Worm (Caenorhabditis elegans) whole organism, mixed stage, embryonic: ENCODE measurements around the gene lron-2.

Experiments used
- M03D4.4 ChIP-seq: sonication (generic microtip); optimal IDR thresholded peaks from 2 replicates; lab custom pipeline; 2017; ENCODE audit warnings: mild to moderate bottlenecking, missing genetic modification characterization, missing compliant biosample characterization
- blmp-1 ChIP-seq: fragments of 150-350 bp; optimal IDR thresholded peaks from 2 replicates; lab custom pipeline; 2014; ENCODE audit warnings: missing biosample characterization, missing genetic modification characterization
- ces-1 ChIP-seq: fragments of 150-350 bp; optimal IDR thresholded peaks from 2 replicates; lab custom pipeline; 2014; ENCODE audit warnings: missing biosample characterization, missing genetic modification reagents, missing genetic modification characterization
- cnd-1 ChIP-seq: fragments of 200-800 bp; sonication (Bioruptor generic); optimal IDR thresholded peaks from 2 replicates; lab custom pipeline; 2018; ENCODE audit warnings: mild to moderate bottlenecking, missing genetic modification characterization, missing compliant biosample characterization
- lin-13 ChIP-seq: fragments of 150-350 bp; optimal IDR thresholded peaks from 2 replicates; lab custom pipeline; 2014; ENCODE audit warnings: missing biosample characterization, missing genetic modification characterization
- lsy-2 ChIP-seq: fragments of 150-350 bp; optimal IDR thresholded peaks from 2 replicates; lab custom pipeline; 2014; ENCODE audit warnings: missing biosample characterization, missing genetic modification characterization
- mep-1 ChIP-seq: fragments of 150-350 bp; optimal IDR thresholded peaks from 2 replicates; lab custom pipeline; 2017; ENCODE audit warnings: missing biosample characterization, missing genetic modification reagents, missing genetic modification characterization, inconsistent platforms
- nhr-12 ChIP-seq: fragments of 150-350 bp; optimal IDR thresholded peaks from 2 replicates; lab custom pipeline; 2014; ENCODE audit warnings: missing biosample characterization, missing genetic modification characterization
- nhr-237 ChIP-seq: fragments of 150-350 bp; optimal IDR thresholded peaks from 2 replicates; lab custom pipeline; 2014; ENCODE audit warnings: missing biosample characterization, missing genetic modification characterization
- nhr-28 ChIP-seq: fragments of 150-350 bp; optimal IDR thresholded peaks from 2 replicates; lab custom pipeline; 2014; ENCODE audit warnings: missing biosample characterization, missing genetic modification characterization
- pha-4 ChIP-seq: fragments of 150-350 bp; optimal IDR thresholded peaks from 2 replicates; lab custom pipeline; 2018; ENCODE audit warnings: missing biosample characterization, missing genetic modification reagents, missing genetic modification characterization
- sem-2 ChIP-seq: fragments of 200-800 bp; sonication (Bioruptor generic); optimal IDR thresholded peaks from 2 replicates; lab custom pipeline; 2018; ENCODE audit warnings: mild to moderate bottlenecking, missing genetic modification characterization, missing compliant biosample characterization
- unc-62 ChIP-seq: fragments of 150-350 bp; optimal IDR thresholded peaks from 2 replicates; lab custom pipeline; 2014; ENCODE audit warnings: missing biosample characterization, missing genetic modification reagents, missing genetic modification characterization

- no peak for TF ChIP-seq nhr-12 (tag; lab: Kevin White, UChicago)
- TF ChIP-seq pha-4 (tag; lab: Kevin White, UChicago) = no peak
- TF ChIP-seq nhr-28 (tag; lab: Kevin White, UChicago) = no peak
- TF ChIP-seq mep-1 (tag; lab: Kevin White, UChicago) = no peak
- TF ChIP-seq nhr-237 (tag; lab: Kevin White, UChicago) = no peak
- TF ChIP-seq M03D4.4 (tag; lab: Kevin White, UChicago) = no peak
- TF ChIP-seq blmp-1 (tag; lab: Kevin White, UChicago) = no peak
- TF ChIP-seq lin-13 = no peak
- peak; percentile 63 for TF ChIP-seq unc-62 (GFP tag; lab: Kevin White, UChicago)
- TF ChIP-seq lsy-2 (tag; lab: Kevin White, UChicago) = no peak
- no peak for TF ChIP-seq ces-1 (GFP tag; lab: Kevin White, UChicago)
- no peak for TF ChIP-seq sem-2 (GFP tag; lab: Kevin White, UChicago)
- TF ChIP-seq cnd-1 (tag; lab: Kevin White, UChicago) = no peak
Measured at ce11 chrV:9274127-9275042, 13.0 kb downstream of the lron-2 start.
